Worm (Caenorhabditis elegans): ENCODE measurements around the gene pmp-2.

The pmp-2 gene

DNA sequence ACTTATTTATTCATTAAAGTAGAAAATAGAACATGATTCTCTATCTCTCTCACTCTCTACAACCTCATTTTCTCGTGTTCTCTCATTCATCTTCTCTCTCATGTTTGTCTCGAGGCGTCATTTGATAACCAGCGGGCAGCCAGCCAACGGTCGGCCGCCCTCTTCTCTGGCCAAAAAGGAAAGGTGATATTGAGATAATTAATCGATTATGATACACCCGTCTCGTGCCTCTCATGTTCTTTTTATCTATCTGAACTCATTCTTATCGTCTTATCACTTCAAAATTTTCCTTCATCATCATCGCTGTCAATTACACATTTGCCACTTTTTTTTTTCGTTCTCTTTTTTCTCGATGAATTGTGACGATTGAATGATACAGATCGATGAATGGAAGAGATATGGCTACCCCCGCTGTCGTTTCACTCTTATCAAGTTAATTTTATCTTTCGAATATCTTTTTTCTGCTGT is 44.9 kb downstream of the pmp-2 start (continued):
- TF ChIP-seq unc-62 (GFP tag; optimal IDR thresholded peaks at IDR 0.05 in 1 of 2) (peak in 1 of 2 experiments; percentile 99), unc-62 (tag; optimal IDR thresholded peaks at IDR 0.05) (no peak), nhr-76 (tag; optimal IDR thresholded peaks at IDR 0.05) (peak; percentile 43), pha-4 (GFP tag; IDR thresholded peaks at IDR 0.05) (peak; percentile 71), pha-4 (tag; optimal IDR thresholded peaks at IDR 0.05) (no peak), php-3 (GFP tag; IDR thresholded peaks at IDR 0.05) (peak; percentile 94), T26A8.4 (GFP tag; IDR thresholded peaks at IDR 0.05) (peak; percentile 48), nhr-25 (tag; optimal IDR thresholded peaks at IDR 0.05; ENCODE audit: borderline replicate concordance, insufficient read depth) (peak; percentile 48), F10B5.3 (tag; optimal IDR thresholded peaks at IDR 0.05) (no peak), hlh-11 (tag; optimal IDR thresholded peaks at IDR 0.05) (peak; percentile 99), ctbp-1 (GFP tag; IDR thresholded peaks at IDR 0.05) (peak; percentile 60; the same call in 1 of the 2 replicates), zip-2 (tag; optimal IDR thresholded peaks at IDR 0.05) (peak; percentile 36), snpc-4 (tag; optimal IDR thresholded peaks at IDR 0.05) (no peak), lsy-2 (tag; optimal IDR thresholded peaks at IDR 0.05) (peak; percentile 74 to 77), rbr-2 (tag; optimal IDR thresholded peaks at IDR 0.05) (peak; percentile 44), dpl-1 (GFP tag; optimal IDR thresholded peaks at IDR 0.05) (peak; percentile 11), hif-1 (tag; optimal IDR thresholded peaks at IDR 0.05) (no peak), zfp-3 (GFP tag; conservative IDR thresholded peaks at IDR 0.05) (0 out of 2 replicates have a peak, but pooled peaks have one; percentile 49), T20F7.1 (GFP tag; optimal IDR thresholded peaks at IDR 0.05) (peak; percentile 78), lin-38 (GFP tag; IDR thresholded peaks at IDR 0.05) (peak; percentile 58), dve-1 (tag; optimal IDR thresholded peaks at IDR 0.05; ENCODE audit: insufficient read depth) (peak; percentile 98), jun-1 (tag; optimal IDR thresholded peaks at IDR 0.05) (peak; percentile 63), mxl-3 (GFP tag; optimal IDR thresholded peaks at IDR 0.05) (peak; percentile 94), set-16 (GFP tag; IDR thresholded peaks at IDR 0.05) (peak; percentile 43; the same call in 1 of the 2 replicates), lin-29 (GFP tag; IDR thresholded peaks at IDR 0.05) (no peak), ceh-20 (GFP tag; IDR thresholded peaks at IDR 0.05) (peak; percentile 89), daf-12 (tag; optimal IDR thresholded peaks at IDR 0.05) (no peak), nhr-77 (tag; optimal IDR thresholded peaks at IDR 0.05) (peak; percentile 96), nhr-237 (tag; optimal IDR thresholded peaks at IDR 0.05) (no peak), daf-19 (GFP tag; conservative IDR thresholded peaks at IDR 0.05) (no peak), nhr-11 (tag; optimal IDR thresholded peaks at IDR 0.05) (peak; percentile 9), spr-1 (tag; optimal IDR thresholded peaks at IDR 0.05) (peak; percentile 44), ceh-28 (tag; optimal IDR thresholded peaks at IDR 0.05) (peak; percentile 67), nhr-28 (tag; optimal IDR thresholded peaks at IDR 0.05) (peak; percentile 99)

DNA sequence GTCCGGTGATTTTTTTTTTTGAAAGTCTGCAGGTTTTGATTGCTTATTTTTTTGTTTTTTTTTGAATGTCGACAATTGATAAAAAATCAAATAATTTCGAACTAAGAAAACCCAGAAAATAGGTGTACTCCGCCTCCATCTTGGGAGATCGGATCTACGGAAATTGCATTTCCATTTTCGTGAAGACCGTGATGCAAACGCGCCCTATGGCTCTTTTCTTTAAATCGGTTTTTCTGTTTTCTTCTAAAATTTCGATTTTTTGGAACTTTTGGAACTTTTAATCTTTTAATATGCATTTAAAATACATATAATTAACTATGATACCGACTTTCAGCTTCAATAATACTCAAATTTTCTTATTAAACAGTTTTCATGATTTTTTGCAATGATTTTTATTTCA is 45.6 kb downstream of the pmp-2 start:
- TF ChIP-seq mep-1 (tag; optimal IDR thresholded peaks at IDR 0.05) (no peak), mes-2 (tag; optimal IDR thresholded peaks at IDR 0.05; ENCODE audit: poor library complexity, severe bottlenecking) (peak; percentile 43), lin-38 (GFP tag; IDR thresholded peaks at IDR 0.05) (peak; percentile 80), lir-3 (tag; optimal IDR thresholded peaks at IDR 0.05) (no peak)

- no peak for TF ChIP-seq ztf-7 (tag; optimal IDR thresholded peaks at IDR 0.05)
- no peak for TF ChIP-seq daf-16 (GFP tag; optimal IDR thresholded peaks at IDR 0.05)
- TF ChIP-seq daf-16 (tag; optimal IDR thresholded peaks at IDR 0.05): peak; percentile 20
- TF ChIP-seq hlh-11 (tag; optimal IDR thresholded peaks at IDR 0.05): peak; percentile 48
- peak; percentile 68 for TF ChIP-seq nhr-28 (tag; optimal IDR thresholded peaks at IDR 0.05)
- TF ChIP-seq dmd-6 (GFP tag; IDR thresholded peaks at IDR 0.05): peak; percentile 38
- peak; percentile 31 for TF ChIP-seq aha-1 (tag)
- TF ChIP-seq unc-62 (GFP tag; optimal IDR thresholded peaks at IDR 0.05 in 1 of 2): peak in 1 of 2 experiments; percentile 92
- TF ChIP-seq unc-62 (tag; optimal IDR thresholded peaks at IDR 0.05): no peak
- peak in 1 of 2 experiments; percentile 56 for TF ChIP-seq mdl-1 (tag; optimal IDR thresholded peaks at IDR 0.05)
- no peak for TF ChIP-seq zip-2 (tag; optimal IDR thresholded peaks at IDR 0.05)
- no peak for TF ChIP-seq nhr-77 (tag; optimal IDR thresholded peaks at IDR 0.05)
Observed at ce11 chrII:6841102-6841501, 46.5 kb downstream of the pmp-2 start.

Measured in whole organism, L4 larva.